Worm (Caenorhabditis elegans): ENCODE results near the gene F21C10.5.

F21C10.5 gene

ce11 chrV:9125345-9125744 is at the start of gene F21C10.5:
F21C10.5 (plus strand) TSS chrV:9125645.
- TF ChIP-seq rpc-1 (optimal IDR thresholded peaks at IDR 0.05), result no peak
- no peak for TF ChIP-seq rpc-1 (tag; optimal IDR thresholded peaks at IDR 0.05)
- no peak for TF ChIP-seq dpl-1 (GFP tag; optimal IDR thresholded peaks at IDR 0.05)
- TF ChIP-seq K11D2.4 (GFP tag; IDR thresholded peaks at IDR 0.05), result no peak

ce11 chrV:9075827-9076226 is 49.6 kb upstream of the F21C10.5 start:
- TF ChIP-seq ztf-26 (tag; optimal IDR thresholded peaks at IDR 0.05) (no peak), lin-40 (tag; optimal IDR thresholded peaks at IDR 0.05) (no peak), ztf-22 (GFP tag; optimal IDR thresholded peaks at IDR 0.05) (no peak), F10E7.11 (tag; optimal IDR thresholded peaks at IDR 0.05) (no peak)

- TF ChIP-seq madf-6 (GFP tag; IDR thresholded peaks at IDR 0.05) (no peak), ceh-79 (tag; optimal IDR thresholded peaks at IDR 0.05) (no peak), B0035.1 (tag; optimal IDR thresholded peaks at IDR 0.05) (no peak), ceh-100 (GFP tag; IDR thresholded peaks at IDR 0.05) (no peak), madf-8 (GFP tag; conservative IDR thresholded peaks at IDR 0.05) (no peak), attf-6 (GFP tag; IDR thresholded peaks at IDR 0.05) (no peak), Y56A3A.18 (GFP tag; IDR thresholded peaks at IDR 0.05) (no peak), tbp1 (GFP tag; optimal IDR thresholded peaks at IDR 0.05) (no peak), Y67H2A.10 (GFP tag; conservative IDR thresholded peaks at IDR 0.05) (no peak), akir-1 (GFP tag; optimal IDR thresholded peaks at IDR 0.05) (no peak), hrde-1 (tag; optimal IDR thresholded peaks at IDR 0.05; ENCODE audit: borderline replicate concordance) (no peak), lsl-1 (GFP tag; optimal IDR thresholded peaks at IDR 0.05) (no peak), B0019.2 (GFP tag; conservative IDR thresholded peaks at IDR 0.05) (no peak), rcor-1 (GFP tag; IDR thresholded peaks at IDR 0.05) (no peak)
Observed at ce11 chrV:9076273-9076672, 49.2 kb upstream of the F21C10.5 start, which contains the start of gene T27E4.7. T27E4.7 (minus strand) TSS chrV:9076322.

- TF ChIP-seq cebp-1 (GFP tag; IDR thresholded peaks at IDR 0.05) (no peak), cebp-1 (tag; optimal IDR thresholded peaks at IDR 0.05) (peak; percentile 42), athp-1 (tag; optimal IDR thresholded peaks at IDR 0.05) (no peak)
Observed at ce11 chrV:9078067-9078581, 47.3 kb upstream of the F21C10.5 start.

ce11 chrV:9078815-9079525 is 46.5 kb upstream of the F21C10.5 start:
- TF ChIP-seq cebp-1 (GFP tag; IDR thresholded peaks at IDR 0.05), result no peak
- peak; percentile 63 for TF ChIP-seq cebp-1 (tag; optimal IDR thresholded peaks at IDR 0.05)
- TF ChIP-seq unc-62 (GFP tag; optimal IDR thresholded peaks at IDR 0.05), result peak; percentile 19
- TF ChIP-seq ceh-27 (GFP tag; optimal IDR thresholded peaks at IDR 0.05), result no peak
- peak; percentile 61 for TF ChIP-seq nhr-90 (tag; optimal IDR thresholded peaks at IDR 0.05)
- no peak for TF ChIP-seq F49E8.2 (tag; optimal IDR thresholded peaks at IDR 0.05; ENCODE audit: insufficient read depth)
- no peak for TF ChIP-seq K11D2.4 (GFP tag; IDR thresholded peaks at IDR 0.05)
- no peak for TF ChIP-seq C17E4.6 (GFP tag; IDR thresholded peaks at IDR 0.05)
- peak; percentile 88 for TF ChIP-seq nhr-80 (tag; optimal IDR thresholded peaks at IDR 0.05)
- TF ChIP-seq zim-3 (tag; optimal IDR thresholded peaks at IDR 0.05), result no peak
- no peak for TF ChIP-seq hlh-12 (tag; optimal IDR thresholded peaks at IDR 0.05)
- TF ChIP-seq mes-4 (tag; optimal IDR thresholded peaks at IDR 0.05), result no peak
- TF ChIP-seq F52B5.7 (tag; optimal IDR thresholded peaks at IDR 0.05), result no peak
- 0 out of 2 replicates have a peak, but pooled peaks have one; percentile 22 for TF ChIP-seq B0336.3 (GFP tag; IDR thresholded peaks at IDR 0.05)
- no peak for TF ChIP-seq Y95B8A.8 (GFP tag; IDR thresholded peaks at IDR 0.05)
- TF ChIP-seq attf-5 (GFP tag; optimal IDR thresholded peaks at IDR 0.05), result peak; percentile 29
- TF ChIP-seq D2030.7 (GFP tag; IDR thresholded peaks at IDR 0.05), result no peak
- TF ChIP-seq attf-6 (GFP tag; IDR thresholded peaks at IDR 0.05), result no peak
- no peak for TF ChIP-seq snpc-4 (GFP tag; optimal IDR thresholded peaks at IDR 0.05)
- peak in 1 of 4 experiments; percentile 1 for TF ChIP-seq snpc-4 (tag; optimal IDR thresholded peaks at IDR 0.05)
- TF ChIP-seq Y79H2A.3 (GFP tag; conservative IDR thresholded peaks at IDR 0.05), result no peak

All from whole organism, young adult.